Worm (Caenorhabditis elegans) whole organism, L4 larva: ENCODE measurements around the gene srxa-8.

ENCODE experiments used
- lsy-2 ChIP-seq, 2 experiments: fragments of 150-350 bp in 1 of 2; sonication (generic microtip) in 1 of 2; optimal IDR thresholded peaks; 2 replicates each; lab custom pipeline; 2014 to 2017; ENCODE audit warnings: missing biosample characterization in 2 of 2, missing genetic modification characterization in 2 of 2
- nhr-76 ChIP-seq: fragments of 150-350 bp; optimal IDR thresholded peaks from 2 replicates; lab custom pipeline; 2014; ENCODE audit warnings: missing biosample characterization, missing genetic modification characterization

DNA sequence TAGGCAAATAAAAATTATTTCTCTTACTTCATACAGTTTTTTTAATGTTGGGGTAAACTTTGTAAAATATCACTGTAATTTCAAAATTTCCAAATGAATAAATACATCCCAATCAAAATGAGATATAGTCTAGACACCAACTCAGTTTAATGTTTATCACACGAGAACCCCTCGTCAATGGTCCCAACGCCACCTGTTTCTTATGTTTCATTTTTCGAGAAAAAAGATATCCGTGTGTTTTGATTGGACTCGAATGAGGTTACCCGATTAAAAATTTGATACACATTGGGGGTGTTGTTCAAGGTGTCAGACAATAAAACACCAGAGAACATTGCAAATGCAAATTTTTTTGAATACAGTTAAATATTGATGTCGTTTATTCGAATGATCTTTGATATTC, 8.9 kb upstream of the srxa-8 start:
- TF ChIP-seq nhr-76 (tag; lab: Kevin White, UChicago) (no peak), lsy-2 (tag; optimal IDR thresholded peaks at IDR 0.05; lab: Kevin White, UChicago) (no peak)
